Worm (Caenorhabditis elegans) whole organism, mixed stage, embryonic: Measurements from ENCODE around the gene Y69A2AR.22.

Source experiments
- ceh-43 ChIP-seq: fragments of 200-800 bp; sonication (Bioruptor generic); optimal IDR thresholded peaks from 2 replicates; lab custom pipeline; 2018; ENCODE audit warnings: mild to moderate bottlenecking, missing genetic modification characterization, moderate library complexity, missing compliant biosample characterization
- mep-1 ChIP-seq: fragments of 150-350 bp; optimal IDR thresholded peaks from 2 replicates; lab custom pipeline; 2017; ENCODE audit warnings: missing biosample characterization, missing genetic modification reagents, missing genetic modification characterization, inconsistent platforms
- mls-2 ChIP-seq: sonication (generic microtip); optimal IDR thresholded peaks from 2 replicates; lab custom pipeline; 2016; ENCODE audit warnings: mild to moderate bottlenecking, missing genetic modification characterization, moderate library complexity, missing compliant biosample characterization
- zip-8 ChIP-seq: fragments of 150-350 bp; optimal IDR thresholded peaks from 2 replicates; lab custom pipeline; 2014; ENCODE audit warnings: missing biosample characterization, missing genetic modification characterization

DNA sequence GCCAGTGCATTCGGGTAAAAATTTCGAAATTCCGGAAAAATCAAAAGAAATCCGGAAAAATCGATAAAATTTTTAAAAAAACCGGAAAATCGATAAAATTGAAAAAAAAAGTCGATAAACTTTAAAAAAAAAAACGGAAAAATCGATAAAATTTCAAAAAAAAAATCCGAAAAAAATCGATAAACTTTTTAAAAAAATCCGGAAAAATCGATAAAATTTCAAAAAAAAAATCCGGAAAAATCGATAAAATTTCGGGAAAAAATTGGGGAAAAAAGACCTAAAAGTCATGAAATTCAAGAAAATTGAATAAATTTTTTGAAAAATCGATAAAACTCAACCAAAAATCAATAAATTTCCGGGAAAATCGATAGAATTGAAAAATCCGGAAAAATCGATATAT is 19.1 kb upstream of the Y69A2AR.22 start:
- no peak for TF ChIP-seq mls-2 (tag; lab: Kevin White, UChicago)
- TF ChIP-seq mep-1 (tag; lab: Kevin White, UChicago) = no peak
- TF ChIP-seq ceh-43 = no peak
- TF ChIP-seq zip-8 (tag; lab: Kevin White, UChicago) = no peak
